Worm (Caenorhabditis elegans) whole organism, L1 larva: ENCODE results near the gene W09B6.4.

Source experiments
- F16B12.6 ChIP-seq: fragments of 150-350 bp; optimal IDR thresholded peaks from 2 replicates; lab custom pipeline; 2014; ENCODE audit warnings: missing biosample characterization, missing genetic modification characterization
- aha-1 ChIP-seq: fragments of 150-350 bp; optimal IDR thresholded peaks from 2 replicates; lab custom pipeline; 2014; ENCODE audit warnings: missing biosample characterization, missing genetic modification characterization
- ama-1 ChIP-seq: fragments of 150-350 bp; optimal IDR thresholded peaks from 2 replicates; lab custom pipeline; 2014
- blmp-1 ChIP-seq: fragments of 150-350 bp; optimal IDR thresholded peaks from 2 replicates; lab custom pipeline; 2014; ENCODE audit warnings: missing biosample characterization, missing genetic modification characterization
- ceh-88 ChIP-seq: fragments of 200-800 bp; sonication (Bioruptor generic); IDR thresholded peaks from 2 replicates; pipeline ENCODE4 v1.3.6; 2022; ENCODE audit warnings: missing genetic modification characterization, missing compliant biosample characterization
- ceh-90 ChIP-seq: sonication (generic microtip); optimal IDR thresholded peaks from 2 replicates; lab custom pipeline; 2016; ENCODE audit warnings: missing genetic modification characterization, missing compliant biosample characterization
- dpl-1 ChIP-seq, 3 experiments: fragments of 150-350 bp in 2 of 3; sonication (generic microtip) in 1 of 3; optimal IDR thresholded peaks; 2 replicates each; lab custom pipeline; 2014 to 2017; ENCODE audit warnings: missing biosample characterization in 3 of 3, missing genetic modification characterization in 3 of 3, missing genetic modification reagents in 3 of 3
- dsc-1 ChIP-seq: sonication (generic microtip); optimal IDR thresholded peaks from 2 replicates; lab custom pipeline; 2016; ENCODE audit warnings: mild to moderate bottlenecking, missing genetic modification characterization, missing compliant biosample characterization
- efl-1 ChIP-seq, 4 experiments: fragments of 150-350 bp; optimal IDR thresholded peaks in 3 of 4; peaks in 1 of 4; 1 replicate in 1 of 4; 2 replicates in 3 of 4; lab custom pipeline; 2014; ENCODE audit warnings: missing biosample characterization in 2 of 4, missing genetic modification characterization in 2 of 4, missing genetic modification reagents in 2 of 4
- efl-3 ChIP-seq: fragments of 200-800 bp; sonication (Bioruptor generic); optimal IDR thresholded peaks from 2 replicates; lab custom pipeline; 2018; ENCODE audit warnings: mild to moderate bottlenecking, missing genetic modification characterization, missing compliant biosample characterization
- egl-13 ChIP-seq: sonication (generic microtip); optimal IDR thresholded peaks from 2 replicates; lab custom pipeline; 2016; ENCODE audit warnings: missing genotype, missing genetic modification reagents, missing genetic modification characterization, missing compliant biosample characterization
- egl-27 ChIP-seq, 2 experiments: fragments of 150-350 bp in 1 of 2; sonication (generic microtip); optimal IDR thresholded peaks; 3 replicates each; lab custom pipeline; 2017 to 2018; ENCODE audit warnings: missing biosample characterization in 2 of 2, missing genetic modification characterization in 2 of 2, missing genetic modification reagents in 2 of 2
- elt-2 ChIP-seq: sonication (generic microtip); optimal IDR thresholded peaks from 2 replicates; lab custom pipeline; 2016; ENCODE audit warnings: missing genetic modification characterization, mild to moderate bottlenecking, inconsistent platforms, missing compliant biosample characterization, missing genetic modification reagents
- elt-3 ChIP-seq, 6 experiments: fragments of 150-350 bp in 1 of 6; sonication (generic microtip); optimal IDR thresholded peaks; 2 replicates each; lab custom pipeline; 2017 to 2018; ENCODE audit warnings: missing biosample characterization in 6 of 6, missing genetic modification characterization in 6 of 6, inconsistent platforms in 1 of 6
- ets-5 ChIP-seq: fragments of 200-800 bp; sonication (Bioruptor generic); IDR thresholded peaks from 2 replicates; pipeline ENCODE4 v1.3.6; 2022; ENCODE audit warnings: missing genetic modification characterization, missing compliant biosample characterization
- fkh-10 ChIP-seq: sonication (generic microtip); optimal IDR thresholded peaks from 2 replicates; lab custom pipeline; 2017; ENCODE audit warnings: missing biosample characterization, missing genetic modification reagents, missing genetic modification characterization
- fkh-4 ChIP-seq: sonication (generic microtip); optimal IDR thresholded peaks from 2 replicates; lab custom pipeline; 2016; ENCODE audit warnings: missing compliant biosample characterization, missing genetic modification characterization, borderline replicate concordance
- fkh-8 ChIP-seq: sonication (generic microtip); optimal IDR thresholded peaks from 2 replicates; lab custom pipeline; 2016; ENCODE audit warnings: mild to moderate bottlenecking, missing genetic modification characterization, missing compliant biosample characterization
- fos-1 ChIP-seq: fragments of 150-350 bp; optimal IDR thresholded peaks from 2 replicates; lab custom pipeline; 2014; ENCODE audit warnings: missing biosample characterization, missing genetic modification characterization
- grh-1 ChIP-seq: fragments of 200-800 bp; sonication (Bioruptor generic); IDR thresholded peaks from 2 replicates; pipeline ENCODE4 v1.3.6; 2022; ENCODE audit warnings: missing genetic modification reagents, missing genetic modification characterization, missing compliant biosample characterization
- hlh-17 ChIP-seq: fragments of 200-800 bp; sonication (Bioruptor generic); optimal IDR thresholded peaks from 2 replicates; lab custom pipeline; 2018; ENCODE audit warnings: missing genetic modification characterization, mild to moderate bottlenecking, missing compliant biosample characterization, moderate library complexity, borderline replicate concordance
- irx-1 ChIP-seq: sonication (generic microtip); optimal IDR thresholded peaks from 2 replicates; lab custom pipeline; 2016; ENCODE audit warnings: missing genetic modification characterization, missing compliant biosample characterization
- lin-13 ChIP-seq: fragments of 150-350 bp; optimal IDR thresholded peaks from 2 replicates; lab custom pipeline; 2014; ENCODE audit warnings: missing biosample characterization, missing genetic modification reagents, missing genetic modification characterization
- lsy-2 ChIP-seq, 2 experiments: fragments of 150-350 bp; optimal IDR thresholded peaks; 2 replicates each; lab custom pipeline; 2014; ENCODE audit warnings: missing biosample characterization in 2 of 2, missing genetic modification characterization in 2 of 2
- mef-2 ChIP-seq: fragments of 150-350 bp; optimal IDR thresholded peaks from 2 replicates; lab custom pipeline; 2014; ENCODE audit warnings: missing biosample characterization, missing genetic modification characterization
- mep-1 ChIP-seq: fragments of 150-350 bp; optimal IDR thresholded peaks from 2 replicates; lab custom pipeline; 2014; ENCODE audit warnings: missing biosample characterization, missing genetic modification characterization
- nhr-11 ChIP-seq: fragments of 150-350 bp; optimal IDR thresholded peaks from 2 replicates; lab custom pipeline; 2014; ENCODE audit warnings: missing biosample characterization, missing genetic modification characterization
- nhr-12 ChIP-seq: sonication (generic microtip); optimal IDR thresholded peaks from 2 replicates; lab custom pipeline; 2017; ENCODE audit warnings: missing biosample characterization, missing genetic modification characterization
- nhr-20 ChIP-seq: sonication (generic microtip); optimal IDR thresholded peaks from 2 replicates; lab custom pipeline; 2016; ENCODE audit warnings: mild to moderate bottlenecking, missing genetic modification characterization, missing compliant biosample characterization
- nhr-237 ChIP-seq: fragments of 150-350 bp; optimal IDR thresholded peaks from 2 replicates; lab custom pipeline; 2014; ENCODE audit warnings: missing biosample characterization, missing genetic modification characterization
- nhr-71 ChIP-seq: sonication (generic microtip); optimal IDR thresholded peaks from 2 replicates; lab custom pipeline; 2016; ENCODE audit warnings: mild to moderate bottlenecking, missing genetic modification characterization, moderate library complexity, missing compliant biosample characterization
- nhr-84 ChIP-seq: sonication (generic microtip); optimal IDR thresholded peaks from 2 replicates; lab custom pipeline; 2017; ENCODE audit warnings: missing biosample characterization, missing genetic modification characterization
- nhr-85 ChIP-seq: sonication (generic microtip); peaks from one replicate; lab custom pipeline; 2016; ENCODE audit warnings: missing genetic modification characterization, inconsistent platforms, missing compliant biosample characterization
- nhr-90 ChIP-seq: sonication (generic microtip); optimal IDR thresholded peaks from 2 replicates; lab custom pipeline; 2016; ENCODE audit warnings: mild to moderate bottlenecking, missing genetic modification characterization, missing compliant biosample characterization; ENCODE audit not compliant: poor library complexity
- pag-3 ChIP-seq: sonication (generic microtip); optimal IDR thresholded peaks from 2 replicates; lab custom pipeline; 2017; ENCODE audit warnings: missing genetic modification characterization, mild to moderate bottlenecking, missing compliant biosample characterization, antibody characterized with exemption, borderline replicate concordance; ENCODE audit not compliant: insufficient read depth
- pax-3 ChIP-seq: fragments of 200-800 bp; sonication (Bioruptor generic); optimal IDR thresholded peaks from 2 replicates; lab custom pipeline; 2018; ENCODE audit warnings: mild to moderate bottlenecking, missing genetic modification characterization, moderate library complexity, missing compliant biosample characterization
- pqm-1 ChIP-seq: sonication (generic microtip); optimal IDR thresholded peaks from 3 replicates; lab custom pipeline; 2017; ENCODE audit warnings: missing biosample characterization, missing genetic modification characterization
- snu-23 ChIP-seq: sonication (generic microtip); optimal IDR thresholded peaks from 2 replicates; lab custom pipeline; 2016; ENCODE audit warnings: missing genetic modification characterization, missing compliant biosample characterization
- sox-4 ChIP-seq: sonication (generic microtip); optimal IDR thresholded peaks from 2 replicates; lab custom pipeline; 2016; ENCODE audit warnings: missing genetic modification characterization, missing compliant biosample characterization
- unc-130 ChIP-seq: fragments of 150-350 bp; optimal IDR thresholded peaks from 2 replicates; lab custom pipeline; 2017; ENCODE audit warnings: missing biosample characterization, missing genetic modification characterization, inconsistent platforms
- unc-30 ChIP-seq: sonication (generic microtip); optimal IDR thresholded peaks from 2 replicates; lab custom pipeline; 2017; ENCODE audit warnings: missing biosample characterization, missing genetic modification characterization
- unc-98 ChIP-seq: fragments of 200-800 bp; sonication (Bioruptor generic); IDR thresholded peaks from 2 replicates; pipeline ENCODE4 v1.3.6; 2022; ENCODE audit warnings: missing genetic modification characterization, missing compliant biosample characterization
- vab-15 ChIP-seq: sonication (generic microtip); optimal IDR thresholded peaks from 2 replicates; lab custom pipeline; 2017; ENCODE audit warnings: missing genotype, mild to moderate bottlenecking, missing genetic modification characterization, missing compliant biosample characterization
- xbp-1 ChIP-seq: sonication (generic microtip); optimal IDR thresholded peaks from 2 replicates; lab custom pipeline; 2016; ENCODE audit warnings: missing genetic modification characterization, missing compliant biosample characterization
- zag-1 ChIP-seq: fragments of 150-350 bp; optimal IDR thresholded peaks from 2 replicates; lab custom pipeline; 2014; ENCODE audit warnings: missing biosample characterization, missing genetic modification characterization
- ztf-11 ChIP-seq, 2 experiments: sonication (generic microtip); optimal IDR thresholded peaks; 2 replicates each; lab custom pipeline; 2016 to 2017; ENCODE audit warnings: missing genetic modification characterization in 2 of 2, missing biosample characterization in 1 of 2, missing compliant biosample characterization in 1 of 2
- ztf-4 ChIP-seq: fragments of 150-350 bp; optimal IDR thresholded peaks from 2 replicates; lab custom pipeline; 2014; ENCODE audit warnings: missing biosample characterization, missing genetic modification characterization

The W09B6.4 gene

DNA sequence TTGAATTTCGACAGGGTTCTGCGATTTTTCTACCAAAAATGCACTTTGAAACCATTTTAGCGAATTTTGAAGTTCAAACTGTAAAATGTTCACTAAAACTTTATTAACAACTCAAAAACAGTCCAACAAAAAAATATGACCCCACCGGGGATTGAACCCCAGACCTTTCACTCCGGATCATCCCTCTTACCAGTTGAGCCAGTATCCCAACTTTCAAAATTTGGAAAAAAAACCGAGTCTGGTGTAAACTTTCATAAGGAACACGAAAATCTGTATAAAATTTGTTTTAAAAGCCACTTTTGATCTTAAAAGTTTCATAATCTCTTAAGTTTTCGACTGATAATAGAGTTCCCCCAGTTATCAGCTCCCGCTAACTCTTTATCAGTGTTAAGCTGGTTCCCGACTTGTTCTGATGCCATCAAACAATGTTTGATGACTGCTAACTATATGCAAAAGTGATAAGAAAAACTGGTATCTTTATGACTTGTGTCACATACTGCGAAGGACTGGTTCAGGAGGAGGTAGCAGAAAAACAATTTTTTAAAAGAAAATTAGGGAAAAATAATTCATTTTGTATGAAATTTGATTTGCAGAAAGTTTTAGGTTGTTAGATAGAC, 37.0 kb downstream of the W09B6.4 start (continued):
- TF ChIP-seq lsy-2 (tag; optimal IDR thresholded peaks at IDR 0.05; lab: Kevin White, UChicago) = peak in 1 of 2 experiments; percentile 18
- TF ChIP-seq ceh-88 (GFP tag; lab: Robert Waterston, UW) = no peak
- TF ChIP-seq dsc-1 (tag; lab: Kevin White, UChicago) = no peak
- no peak for TF ChIP-seq efl-1 (optimal IDR thresholded peaks at IDR 0.05; lab: Kevin White, UChicago)
- TF ChIP-seq efl-1 (GFP tag; optimal IDR thresholded peaks at IDR 0.05 in 1 of 2; lab: Kevin White, UChicago) = peak in 1 of 2 experiments; percentile 76
- no peak for TF ChIP-seq irx-1 (tag; lab: Kevin White, UChicago)
- TF ChIP-seq nhr-85 (tag; lab: Kevin White, UChicago) = no peak
- TF ChIP-seq mef-2 (tag; lab: Kevin White, UChicago) = no peak
- TF ChIP-seq sox-4 (tag; lab: Kevin White, UChicago) = no peak
- no peak for TF ChIP-seq snu-23 (GFP tag; lab: Kevin White, UChicago)
- TF ChIP-seq xbp-1 (tag; lab: Kevin White, UChicago) = no peak
- no peak for TF ChIP-seq nhr-237 (tag; lab: Kevin White, UChicago)
- TF ChIP-seq nhr-12 (tag; lab: Kevin White, UChicago) = no peak
- no peak for TF ChIP-seq ama-1 (lab: Kevin White, UChicago)
- TF ChIP-seq unc-30 = no peak
- peak; percentile 29 for TF ChIP-seq pax-3 (tag; lab: Kevin White, UChicago)
- peak; percentile 99 for TF ChIP-seq pqm-1
- no peak for TF ChIP-seq F16B12.6 (tag; lab: Kevin White, UChicago)
- no peak for TF ChIP-seq efl-3
- TF ChIP-seq aha-1 = no peak
- no peak for TF ChIP-seq egl-27 (tag; optimal IDR thresholded peaks at IDR 0.05; lab: Kevin White, UChicago)
- no peak for TF ChIP-seq mep-1 (tag; lab: Kevin White, UChicago)
- TF ChIP-seq fkh-10 (GFP tag; lab: Kevin White, UChicago) = no peak
- TF ChIP-seq unc-98 = no peak
- TF ChIP-seq blmp-1 = no peak
- TF ChIP-seq zag-1 = no peak
- TF ChIP-seq nhr-90 = peak; percentile 12
- TF ChIP-seq hlh-17 (GFP tag; lab: Kevin White, UChicago) = no peak
- no peak for TF ChIP-seq fkh-8 (tag; lab: Kevin White, UChicago)
- TF ChIP-seq ztf-4 (tag; lab: Kevin White, UChicago) = no peak
- no peak for TF ChIP-seq pag-3 (tag; lab: Kevin White, UChicago)
- no peak for TF ChIP-seq nhr-11 (tag; lab: Kevin White, UChicago)

DNA sequence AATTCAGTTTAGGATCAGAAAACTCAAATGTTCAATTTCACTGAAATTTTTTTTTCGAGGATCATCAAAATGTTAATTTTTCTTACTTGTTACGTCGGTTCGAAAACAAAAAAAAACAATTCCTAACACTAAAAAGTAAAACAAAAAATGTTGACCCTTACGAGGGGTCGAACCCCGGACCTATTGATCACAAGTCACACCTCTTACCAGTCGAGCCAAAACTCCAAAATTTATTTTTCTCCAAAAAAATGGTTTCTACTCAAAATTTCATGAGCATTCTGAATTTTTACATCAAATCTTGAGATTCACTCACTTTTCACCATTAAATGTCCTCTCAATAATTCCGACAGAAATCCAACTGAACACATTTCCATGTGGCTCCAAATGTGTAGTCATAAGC, 38.4 kb downstream of the W09B6.4 start:
- TF ChIP-seq nhr-11 (tag; lab: Kevin White, UChicago) (no peak), nhr-84 (no peak), lin-13 (GFP tag; lab: Kevin White, UChicago) (no peak), nhr-20 (tag; lab: Kevin White, UChicago) (no peak), grh-1 (GFP tag; lab: Robert Waterston, UW) (no peak), sox-4 (tag; lab: Kevin White, UChicago) (no peak), vab-15 (tag; lab: Kevin White, UChicago) (no peak)

DNA sequence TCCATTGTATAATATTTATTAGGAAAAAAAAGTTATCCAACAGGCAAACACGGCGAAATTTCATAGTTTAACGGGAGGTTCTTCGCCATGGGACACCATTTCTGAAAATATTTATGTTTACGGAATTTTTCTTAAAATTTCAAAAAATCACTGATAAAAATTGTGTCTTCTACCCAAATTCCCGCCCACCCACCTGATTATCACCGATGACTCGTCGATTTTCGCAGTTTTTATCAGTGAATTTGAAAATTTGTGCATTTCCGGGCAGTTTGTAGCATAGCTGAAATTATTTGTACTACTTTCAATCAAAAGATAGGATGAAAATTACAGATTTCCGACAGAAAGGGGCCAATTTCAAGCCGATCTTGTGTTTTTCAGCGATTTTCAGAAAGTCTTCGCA, 39.2 kb downstream of the W09B6.4 start:
- TF ChIP-seq fos-1 (tag; lab: Kevin White, UChicago) (no peak), F16B12.6 (tag; lab: Kevin White, UChicago) (no peak), irx-1 (tag; lab: Kevin White, UChicago) (no peak), ceh-90 (tag; lab: Kevin White, UChicago) (no peak), pqm-1 (peak; percentile 33), ceh-88 (GFP tag; lab: Robert Waterston, UW) (no peak), ztf-11 (tag; optimal IDR thresholded peaks at IDR 0.05; lab: Kevin White, UChicago) (no peak), egl-13 (tag; lab: Kevin White, UChicago) (no peak), dpl-1 (GFP tag; optimal IDR thresholded peaks at IDR 0.05; lab: Kevin White, UChicago) (no peak), hlh-17 (GFP tag; lab: Kevin White, UChicago) (no peak), ama-1 (lab: Kevin White, UChicago) (no peak), fkh-8 (tag; lab: Kevin White, UChicago) (no peak), efl-1 (optimal IDR thresholded peaks at IDR 0.05; lab: Kevin White, UChicago) (no peak), efl-1 (GFP tag; optimal IDR thresholded peaks at IDR 0.05 in 1 of 2; lab: Kevin White, UChicago) (peak in 1 of 2 experiments; percentile 56), elt-2 (peak; percentile 94), fkh-4 (no peak), snu-23 (GFP tag; lab: Kevin White, UChicago) (no peak), mep-1 (tag; lab: Kevin White, UChicago) (no peak), blmp-1 (no peak), ets-5 (no peak), nhr-237 (tag; lab: Kevin White, UChicago) (no peak), nhr-71 (no peak), unc-130 (tag; lab: Kevin White, UChicago) (no peak), sox-4 (tag; lab: Kevin White, UChicago) (no peak), pag-3 (tag; lab: Kevin White, UChicago) (no peak), elt-3 (tag; optimal IDR thresholded peaks at IDR 0.05; lab: Kevin White, UChicago) (no peak)
